Worm (Caenorhabditis elegans): ENCODE results near the gene H32C10.1.

H32C10.1 gene

ce11 chrIV:5947555-5948151 is 13.5 kb downstream of the H32C10.1 start, which contains the start of gene rps-25 (continued):
- TF ChIP-seq snpc-4 (tag; optimal IDR thresholded peaks at IDR 0.05) (no peak), fkh-10 (GFP tag; optimal IDR thresholded peaks at IDR 0.05) (peak; percentile 10), Y105C5A.15 (GFP tag; IDR thresholded peaks at IDR 0.05) (no peak), unc-130 (GFP tag; optimal IDR thresholded peaks at IDR 0.05) (peak; percentile 35), ztf-7 (tag; optimal IDR thresholded peaks at IDR 0.05) (no peak), ceh-44 (GFP tag; IDR thresholded peaks at IDR 0.05) (no peak), ces-1 (GFP tag; optimal IDR thresholded peaks at IDR 0.05) (no peak), pha-4 (GFP tag; IDR thresholded peaks at IDR 0.05) (0 out of 2 replicates have a peak, but pooled peaks have one; percentile 25), pha-4 (tag; optimal IDR thresholded peaks at IDR 0.05) (no peak), jun-1 (tag; optimal IDR thresholded peaks at IDR 0.05) (no peak), T26A8.4 (GFP tag; IDR thresholded peaks at IDR 0.05) (no peak), nhr-111 (GFP tag; optimal IDR thresholded peaks at IDR 0.05) (no peak), ctbp-1 (GFP tag; IDR thresholded peaks at IDR 0.05) (no peak), nhr-11 (tag; optimal IDR thresholded peaks at IDR 0.05) (no peak), unc-62 (GFP tag; optimal IDR thresholded peaks at IDR 0.05 in 1 of 2) (no peak), unc-62 (tag; optimal IDR thresholded peaks at IDR 0.05) (no peak), mes-2 (tag; optimal IDR thresholded peaks at IDR 0.05; ENCODE audit: poor library complexity, severe bottlenecking) (peak; percentile 76), nhr-76 (tag; optimal IDR thresholded peaks at IDR 0.05) (no peak), snpc-1.2 (GFP tag; IDR thresholded peaks at IDR 0.05) (peak; percentile 91), aly-2 (tag; optimal IDR thresholded peaks at IDR 0.05) (no peak), lin-39 (tag; optimal IDR thresholded peaks at IDR 0.05) (no peak), lin-13 (GFP tag; optimal IDR thresholded peaks at IDR 0.05) (no peak), nhr-102 (tag; optimal IDR thresholded peaks at IDR 0.05) (no peak), T20F7.1 (GFP tag; optimal IDR thresholded peaks at IDR 0.05) (no peak)

ce11 chrIV:5948712-5949111 is 14.6 kb downstream of the H32C10.1 start:
- TF ChIP-seq nhr-28 (tag; optimal IDR thresholded peaks at IDR 0.05) (peak; percentile 5), unc-62 (GFP tag; optimal IDR thresholded peaks at IDR 0.05 in 1 of 2) (peak in 1 of 2 experiments; percentile 82), unc-62 (tag; optimal IDR thresholded peaks at IDR 0.05) (no peak), ctbp-1 (GFP tag; IDR thresholded peaks at IDR 0.05) (no peak)

ce11 chrIV:5949964-5950363 is 15.8 kb downstream of the H32C10.1 start:
- TF ChIP-seq snpc-1.2 (GFP tag; IDR thresholded peaks at IDR 0.05) (peak; percentile 35; the same call in 1 of the 2 replicates), ceh-44 (GFP tag; IDR thresholded peaks at IDR 0.05) (no peak), nhr-6 (tag; optimal IDR thresholded peaks at IDR 0.05) (no peak), lin-1 (GFP tag; IDR thresholded peaks at IDR 0.05) (no peak), zfp-2 (tag; optimal IDR thresholded peaks at IDR 0.05) (no peak), unc-62 (GFP tag; optimal IDR thresholded peaks at IDR 0.05 in 1 of 2) (no peak), unc-62 (tag; optimal IDR thresholded peaks at IDR 0.05) (no peak), aha-1 (tag) (no peak), F49E8.2 (tag; optimal IDR thresholded peaks at IDR 0.05; ENCODE audit: borderline replicate concordance) (peak; percentile 53)

- TF ChIP-seq ces-1 (GFP tag; optimal IDR thresholded peaks at IDR 0.05) (peak; percentile 82), duxl-1 (tag; optimal IDR thresholded peaks at IDR 0.05; ENCODE audit: poor library complexity) (no peak), unc-62 (GFP tag; optimal IDR thresholded peaks at IDR 0.05 in 1 of 2) (peak in 1 of 2 experiments; percentile 68), unc-62 (tag; optimal IDR thresholded peaks at IDR 0.05) (no peak), pqm-1 (tag; optimal IDR thresholded peaks at IDR 0.05) (no peak), zag-1 (tag; optimal IDR thresholded peaks at IDR 0.05) (no peak), nhr-48 (tag; optimal IDR thresholded peaks at IDR 0.05) (no peak), snpc-4 (tag; optimal IDR thresholded peaks at IDR 0.05) (no peak), F37D6.2 (tag; optimal IDR thresholded peaks at IDR 0.05) (peak; percentile 46), ctbp-1 (GFP tag; IDR thresholded peaks at IDR 0.05) (0 out of 2 replicates have a peak, but pooled peaks have one; percentile 46), lin-29 (GFP tag; IDR thresholded peaks at IDR 0.05) (no peak), mdl-1 (tag; optimal IDR thresholded peaks at IDR 0.05) (peak in 1 of 2 experiments; percentile 7), php-3 (GFP tag; IDR thresholded peaks at IDR 0.05) (no peak), fkh-10 (GFP tag; optimal IDR thresholded peaks at IDR 0.05) (peak; percentile 39), lim-7 (GFP tag; IDR thresholded peaks at IDR 0.05) (no peak), hmg-1.1 (GFP tag; IDR thresholded peaks at IDR 0.05) (peak; percentile 54; the same call in 1 of the 2 replicates), lsy-2 (tag; optimal IDR thresholded peaks at IDR 0.05) (peak; percentile 15 to 69), daf-8 (GFP tag; IDR thresholded peaks at IDR 0.05) (no peak), tra-1 (GFP tag; IDR thresholded peaks at IDR 0.05) (no peak), F10B5.3 (tag; optimal IDR thresholded peaks at IDR 0.05) (no peak), tag-97 (GFP tag; IDR thresholded peaks at IDR 0.05) (no peak), madf-9 (GFP tag; conservative IDR thresholded peaks at IDR 0.05) (no peak)
Measured at ce11 chrIV:5952966-5953365, 18.8 kb downstream of the H32C10.1 start.
